Fruit fly (Drosophila melanogaster) whole organism, prepupa: ENCODE results near the gene CG17029.

Source experiments
- CG10631 ChIP-seq: fragments of 200-800 bp; sonication (Bioruptor generic); optimal IDR thresholded peaks from 2 replicates; lab custom pipeline; 2016; ENCODE audit warnings: missing biosample characterization, missing genetic modification characterization
- CG11294 ChIP-seq: fragments of 200-800 bp; sonication (Bioruptor generic); IDR thresholded peaks from 2 replicates; pipeline ENCODE4 v1.3.6; 2022; ENCODE audit warnings: missing biosample characterization, missing genetic modification characterization
- CG15336 ChIP-seq: fragments of 200-800 bp; sonication (Bioruptor generic); IDR thresholded peaks from 2 replicates; pipeline ENCODE4 v1.3.6; 2022; ENCODE audit warnings: missing biosample characterization, missing genetic modification characterization
- CG6163 ChIP-seq: fragments of 200-800 bp; sonication (Bioruptor generic); IDR thresholded peaks from 3 replicates; pipeline ENCODE4 v1.3.6; 2022; ENCODE audit warnings: missing biosample characterization, missing genetic modification characterization
- CG6854 ChIP-seq: fragments of 200-800 bp; sonication (Bioruptor generic); optimal IDR thresholded peaks from 2 replicates; lab custom pipeline; 2017; ENCODE audit warnings: missing biosample characterization, mild to moderate bottlenecking, missing genetic modification characterization
- CG8119 ChIP-seq: fragments of 200-800 bp; sonication (Bioruptor generic); IDR thresholded peaks from 3 replicates; pipeline ENCODE4 v1.3.6; 2022; ENCODE audit warnings: missing biosample characterization, missing genetic modification characterization
- Hr4 ChIP-seq: fragments of 200-800 bp; sonication (Bioruptor generic); optimal IDR thresholded peaks from 3 replicates; lab custom pipeline; 2016; ENCODE audit warnings: missing biosample characterization, missing genetic modification characterization
- Sox102F ChIP-seq: fragments of 200-800 bp; sonication (Bioruptor generic); optimal IDR thresholded peaks from 2 replicates; lab custom pipeline; 2016; ENCODE audit warnings: missing biosample characterization, mild to moderate bottlenecking, missing genetic modification characterization
- Sox14 ChIP-seq: fragments of 200-800 bp; sonication (Bioruptor generic); optimal IDR thresholded peaks from 3 replicates; lab custom pipeline; 2016; ENCODE audit warnings: missing biosample characterization, missing genetic modification characterization
- cyc ChIP-seq: fragments of 200-800 bp; sonication (Bioruptor generic); optimal IDR thresholded peaks from 3 replicates; lab custom pipeline; 2016; ENCODE audit warnings: missing biosample characterization, missing genetic modification characterization
- pdm3 ChIP-seq: fragments of 200-800 bp; sonication (Bioruptor generic); optimal IDR thresholded peaks from 3 replicates; lab custom pipeline; 2016; ENCODE audit warnings: missing biosample characterization, missing genetic modification characterization
- salr ChIP-seq, 2 experiments: fragments of 200-800 bp; sonication (Bioruptor generic); optimal IDR thresholded peaks; 3 replicates each; lab custom pipeline; 2016 to 2018; ENCODE audit warnings: missing biosample characterization in 2 of 2, missing genetic modification characterization in 2 of 2, mild to moderate bottlenecking in 1 of 2
- spab ChIP-seq: fragments of 200-800 bp; sonication (Bioruptor generic); optimal IDR thresholded peaks from 2 replicates; lab custom pipeline; 2017; ENCODE audit warnings: missing biosample characterization, mild to moderate bottlenecking, missing genetic modification characterization, missing genetic modification reagents

DNA sequence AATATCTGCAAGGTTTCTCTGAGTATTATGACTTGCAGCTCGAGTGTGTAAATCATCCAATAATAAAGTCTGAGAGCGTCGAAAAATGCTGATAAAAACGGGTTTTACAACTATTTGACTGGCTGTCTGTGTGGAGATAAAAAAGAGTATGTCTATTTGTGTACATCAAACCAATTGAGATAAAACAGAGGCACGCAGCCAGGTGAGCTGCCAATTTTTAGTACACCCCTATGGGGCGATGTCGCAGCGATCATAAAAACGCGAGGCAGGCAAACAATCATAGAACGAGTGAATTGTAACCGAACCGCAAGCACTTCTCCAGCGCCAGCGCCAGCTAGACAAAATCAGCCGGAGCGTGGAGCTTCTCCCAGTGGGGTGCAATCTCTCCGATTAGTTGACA, 3.2 kb downstream of the CG17029 start, which contains the start of gene CG17027:
- TF ChIP-seq CG6854 (GFP tag; lab: Kevin White, UChicago) (no peak), CG10631 (GFP tag; lab: Kevin White, UChicago) (no peak), cyc (GFP tag; lab: Kevin White, UChicago) (no peak), salr (GFP tag; optimal IDR thresholded peaks at IDR 0.05; lab: Kevin White, UChicago) (no peak), spab (GFP tag; lab: Kevin White, UChicago) (no peak), CG6163 (no peak), Sox102F (GFP tag; lab: Kevin White, UChicago) (no peak), Hr4 (no peak), pdm3 (GFP tag; lab: Kevin White, UChicago) (no peak), CG15336 (GFP tag; lab: Robert Waterston, UW) (no peak), CG11294 (GFP tag; lab: Robert Waterston, UW) (no peak), Sox14 (no peak), CG8119 (GFP tag; lab: Robert Waterston, UW) (no peak)
